Worm (Caenorhabditis elegans) whole organism, young adult: ENCODE data around the gene F40F4.7.

Source experiments
- B0035.1 ChIP-seq: sonication (generic microtip); optimal IDR thresholded peaks from 2 replicates; lab custom pipeline; 2016; ENCODE audit warnings: missing genetic modification characterization, mild to moderate bottlenecking, missing compliant biosample characterization, missing genotype, missing genetic modification reagents
- C06A6.2 ChIP-seq: fragments of 200-800 bp; sonication (Bioruptor generic); conservative IDR thresholded peaks from 2 replicates; pipeline ENCODE4 v1.3.6; 2022; ENCODE audit warnings: missing genetic modification characterization, missing compliant biosample characterization
- F49E8.2 ChIP-seq: sonication (generic microtip); optimal IDR thresholded peaks from 3 replicates; lab custom pipeline; 2017; ENCODE audit warnings: missing genetic modification characterization, mild to moderate bottlenecking, missing compliant biosample characterization, antibody characterized with exemption, moderate library complexity; ENCODE audit not compliant: insufficient read depth
- ceh-100 ChIP-seq: fragments of 200-800 bp; sonication (Bioruptor generic); IDR thresholded peaks from 2 replicates; pipeline ENCODE4 v1.3.6; 2022; ENCODE audit warnings: missing genetic modification reagents, missing genetic modification characterization, missing compliant biosample characterization
- ceh-27 ChIP-seq: fragments of 200-800 bp; sonication (Bioruptor generic); optimal IDR thresholded peaks from 2 replicates; lab custom pipeline; 2018; ENCODE audit warnings: mild to moderate bottlenecking, missing genetic modification characterization, moderate library complexity, missing compliant biosample characterization
- ceh-79 ChIP-seq: sonication (generic microtip); optimal IDR thresholded peaks from 2 replicates; lab custom pipeline; 2017; ENCODE audit warnings: mild to moderate bottlenecking, missing genetic modification characterization, missing compliant biosample characterization
- ceh-91 ChIP-seq: fragments of 200-800 bp; sonication (Bioruptor generic); IDR thresholded peaks from 2 replicates; pipeline ENCODE4 v1.3.6; 2022; ENCODE audit warnings: missing genetic modification reagents, missing genetic modification characterization, missing compliant biosample characterization
- dox-1 ChIP-seq: fragments of 200-800 bp; sonication (Bioruptor generic); IDR thresholded peaks from 2 replicates; pipeline ENCODE4 v1.3.6; 2022; ENCODE audit warnings: missing genetic modification reagents, missing genetic modification characterization, missing compliant biosample characterization
- dpff-1 ChIP-seq: sonication (generic microtip); optimal IDR thresholded peaks from 2 replicates; lab custom pipeline; 2017; ENCODE audit warnings: mild to moderate bottlenecking, missing genetic modification characterization, missing compliant biosample characterization
- egl-18 ChIP-seq: fragments of 200-800 bp; sonication (Bioruptor generic); IDR thresholded peaks from 2 replicates; pipeline ENCODE4 v1.3.6; 2022; ENCODE audit warnings: missing genetic modification reagents, missing genetic modification characterization, missing compliant biosample characterization
- ets-4 ChIP-seq: fragments of 200-800 bp; sonication (Bioruptor generic); optimal IDR thresholded peaks from 2 replicates; lab custom pipeline; 2018; ENCODE audit warnings: mild to moderate bottlenecking, missing genetic modification characterization, missing compliant biosample characterization
- hlh-12 ChIP-seq: sonication (generic microtip); optimal IDR thresholded peaks from 2 replicates; lab custom pipeline; 2016; ENCODE audit warnings: missing genetic modification characterization, missing compliant biosample characterization
- lin-26 ChIP-seq: fragments of 200-800 bp; sonication (Bioruptor generic); IDR thresholded peaks from 2 replicates; pipeline ENCODE4 v1.3.6; 2022; ENCODE audit warnings: missing genetic modification reagents, missing genetic modification characterization, missing compliant biosample characterization
- mxl-1 ChIP-seq: sonication (generic microtip); optimal IDR thresholded peaks from 2 replicates; lab custom pipeline; 2016; ENCODE audit warnings: missing genetic modification characterization, missing compliant biosample characterization
- nhr-179 ChIP-seq: sonication (generic microtip); optimal IDR thresholded peaks from 2 replicates; lab custom pipeline; 2016; ENCODE audit warnings: mild to moderate bottlenecking, missing genetic modification characterization, missing compliant biosample characterization
- nhr-80 ChIP-seq: sonication (generic microtip); optimal IDR thresholded peaks from 2 replicates; lab custom pipeline; 2016; ENCODE audit warnings: missing genetic modification characterization, missing compliant biosample characterization
- nhr-90 ChIP-seq: sonication (generic microtip); optimal IDR thresholded peaks from 2 replicates; lab custom pipeline; 2016; ENCODE audit warnings: missing genotype, mild to moderate bottlenecking, missing genetic modification characterization, missing compliant biosample characterization
- rec-8 ChIP-seq, 2 experiments: sonication (generic microtip); optimal IDR thresholded peaks; 2 replicates each; lab custom pipeline; 2016; ENCODE audit warnings: mild to moderate bottlenecking in 2 of 2, missing genetic modification characterization in 2 of 2, missing genetic modification reagents in 2 of 2, missing genotype in 2 of 2, missing biosample characterization in 1 of 2, missing compliant biosample characterization in 1 of 2, moderate library complexity in 1 of 2
- repo-1 ChIP-seq: sonication (generic microtip); optimal IDR thresholded peaks from 2 replicates; lab custom pipeline; 2017; ENCODE audit warnings: mild to moderate bottlenecking, missing genetic modification characterization, missing compliant biosample characterization
- rpc-1 ChIP-seq, 2 experiments: fragments of 150-350 bp in 1 of 2; sonication (generic microtip) in 1 of 2; optimal IDR thresholded peaks; 2 replicates each; lab custom pipeline; 2014 to 2018; ENCODE audit warnings: missing biosample characterization in 1 of 2, missing genetic modification characterization in 1 of 2, missing genetic modification reagents in 1 of 2, missing genotype in 1 of 2
- sdz-38 ChIP-seq: sonication (generic microtip); optimal IDR thresholded peaks from 2 replicates; lab custom pipeline; 2016; ENCODE audit warnings: missing genotype, missing genetic modification characterization, missing compliant biosample characterization
- unc-130 ChIP-seq: sonication (generic microtip); optimal IDR thresholded peaks from 2 replicates; lab custom pipeline; 2016; ENCODE audit warnings: missing genetic modification reagents, missing genetic modification characterization, missing compliant biosample characterization
- zfh-2 ChIP-seq: fragments of 200-800 bp; sonication (Bioruptor generic); conservative IDR thresholded peaks from 2 replicates; pipeline ENCODE4 v1.3.6; 2022; ENCODE audit warnings: missing genetic modification reagents, missing genetic modification characterization, missing compliant biosample characterization
- ztf-18 ChIP-seq: sonication (generic microtip); optimal IDR thresholded peaks from 2 replicates; lab custom pipeline; 2016; ENCODE audit warnings: missing genotype, mild to moderate bottlenecking, missing genetic modification characterization, missing compliant biosample characterization

Gene F40F4.7

ce11 chrX:3256784-3257493 is 11.2 kb upstream of the F40F4.7 start, which contains the start of gene lbp-3:
TSS of gene lbp-3 (plus strand) at chrX:3257372.
- TF ChIP-seq ztf-18 (tag; lab: Kevin White, UChicago): no peak
- peak; percentile 93 for TF ChIP-seq nhr-80 (tag; lab: Kevin White, UChicago)
- no peak for TF ChIP-seq C06A6.2
- no peak for TF ChIP-seq hlh-12

DNA sequence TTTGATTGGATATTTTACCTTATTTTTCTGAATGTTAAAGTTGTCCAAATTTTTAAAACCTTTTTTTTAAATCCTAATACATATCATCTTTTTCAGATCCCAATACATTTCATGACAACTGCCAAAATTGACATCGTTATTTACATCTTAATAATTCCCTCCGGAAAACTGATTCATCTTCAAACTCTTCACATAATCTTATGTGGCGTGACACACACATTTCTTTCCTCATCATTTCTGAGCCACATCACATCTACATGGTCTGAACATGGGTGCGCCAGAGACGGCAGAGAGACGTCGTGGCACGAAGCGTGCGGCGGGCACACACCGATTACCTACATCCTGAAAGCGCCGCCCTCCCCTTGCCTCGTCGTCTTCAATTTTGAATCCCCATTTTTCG is 6.8 kb upstream of the F40F4.7 start, which contains the start of gene tba-9:
tba-9 (plus strand) TSS at position 301 of the 400 bp plus-strand sequence.
- TF ChIP-seq zfh-2 (GFP tag; lab: Robert Waterston, UW) (peak; percentile 40), mxl-1 (tag; lab: Kevin White, UChicago) (no peak), sdz-38 (no peak)

ce11 chrX:3250481-3251091 is 4.9 kb upstream of the F40F4.7 start, which contains the start of gene pqn-37:
TSS of gene pqn-37 (minus strand) at chrX:3250531.
- TF ChIP-seq ceh-79 (tag; lab: Kevin White, UChicago): no peak

- TF ChIP-seq zfh-2 (GFP tag; lab: Robert Waterston, UW) (peak; percentile 67), nhr-90 (tag; lab: Kevin White, UChicago) (no peak)
Observed at ce11 chrX:3247768-3248167, 2.0 kb upstream of the F40F4.7 start.

ce11 chrX:3244402-3244801 is 1.3 kb downstream of the F40F4.7 start:
- no peak for TF ChIP-seq egl-18 (GFP tag; lab: Robert Waterston, UW)
- TF ChIP-seq nhr-80 (tag; lab: Kevin White, UChicago): peak; percentile 18
- no peak for TF ChIP-seq dpff-1 (tag; lab: Kevin White, UChicago)
- TF ChIP-seq ceh-91 (GFP tag; lab: Robert Waterston, UW): no peak
- TF ChIP-seq nhr-90 (tag; lab: Kevin White, UChicago): no peak
- no peak for TF ChIP-seq rec-8 (tag; optimal IDR thresholded peaks at IDR 0.05; lab: Kevin White, UChicago)
- TF ChIP-seq, all 124 proteins: peak for 1

ce11 chrX:3243614-3244013 is 2.1 kb downstream of the F40F4.7 start, which contains the start of gene irg-7:
TSS of gene irg-7 (minus strand) at chrX:3243636.
- TF ChIP-seq nhr-90 (tag; lab: Kevin White, UChicago): no peak
- peak; percentile 21 for TF ChIP-seq nhr-80 (tag; lab: Kevin White, UChicago)
- TF ChIP-seq, all 124 proteins: peak for 1

DNA sequence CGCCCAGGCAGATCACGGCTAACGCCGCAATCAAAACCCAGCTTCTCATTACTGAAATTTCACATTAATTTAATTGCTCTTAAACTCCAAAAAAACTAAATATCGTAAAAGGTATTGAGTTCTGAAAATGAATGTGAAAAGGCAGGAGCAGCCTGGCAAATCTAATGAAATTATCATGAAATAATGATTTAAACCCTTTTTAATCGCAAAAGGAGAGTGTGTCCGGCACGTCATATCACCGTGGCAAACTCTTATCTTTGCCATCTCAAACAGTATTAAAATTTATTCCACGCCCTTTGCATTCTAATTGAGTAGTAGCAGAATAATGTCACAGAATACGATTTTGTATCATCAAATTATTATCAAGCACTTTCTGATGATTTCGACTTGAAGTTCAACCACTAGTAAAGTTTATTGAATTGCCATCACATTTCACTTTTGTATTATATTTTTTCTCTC is 10.3 kb downstream of the F40F4.7 start, which contains the start of gene F28B4.3:
F28B4.3 (minus strand) TSS at position 51 of the 459 bp plus-strand sequence.
- 0 out of 2 replicates have a peak, but pooled peaks have one; percentile 27 for TF ChIP-seq dox-1 (GFP tag; lab: Robert Waterston, UW)
- TF ChIP-seq nhr-179 (tag; lab: Kevin White, UChicago): no peak
- no peak for TF ChIP-seq F49E8.2 (tag; lab: Kevin White, UChicago)
- peak; percentile 96 for TF ChIP-seq nhr-80 (tag; lab: Kevin White, UChicago)
- no peak for TF ChIP-seq unc-130 (GFP tag; lab: Kevin White, UChicago)
- no peak for TF ChIP-seq ztf-18 (tag; lab: Kevin White, UChicago)
- TF ChIP-seq B0035.1 (tag; lab: Kevin White, UChicago): no peak
- TF ChIP-seq ceh-100 (GFP tag; lab: Robert Waterston, UW): no peak
- peak; percentile 54 for TF ChIP-seq ets-4 (GFP tag; lab: Kevin White, UChicago)
- no peak for TF ChIP-seq ceh-27 (GFP tag; lab: Kevin White, UChicago)
- TF ChIP-seq hlh-12: no peak
- TF ChIP-seq repo-1 (tag; lab: Kevin White, UChicago): peak; percentile 78
- TF ChIP-seq lin-26 (GFP tag; lab: Robert Waterston, UW): no peak
- TF ChIP-seq rpc-1 (optimal IDR thresholded peaks at IDR 0.05; lab: Kevin White, UChicago): no peak
- TF ChIP-seq rpc-1 (tag; optimal IDR thresholded peaks at IDR 0.05; lab: Kevin White, UChicago): no peak
